Fruit fly (Drosophila melanogaster) whole organism: Measurements from ENCODE around the gene CG10553.

Experiments used
- CG8478 ChIP-seq: fragments of >200 bp; optimal IDR thresholded peaks from 2 replicates; lab custom pipeline; 2018; ENCODE audit warnings: inconsistent platforms
- Dll ChIP-seq: fragments of >200 bp; optimal IDR thresholded peaks from 2 replicates; lab custom pipeline; 2017
- EcR ChIP-seq, 2 experiments: fragments of >200 bp; optimal IDR thresholded peaks; 2 replicates each; lab custom pipeline; 2017; ENCODE audit warnings: missing biosample characterization in 2 of 2, missing genetic modification characterization in 2 of 2, missing genetic modification reagents in 2 of 2
- pan ChIP-seq: fragments of >200 bp; optimal IDR thresholded peaks from 2 replicates; lab custom pipeline; 2017
- psq ChIP-seq: fragments of >200 bp; optimal IDR thresholded peaks from 2 replicates; lab custom pipeline; 2017
- usp ChIP-seq: fragments of >200 bp; optimal IDR thresholded peaks from 2 replicates; lab custom pipeline; 2017; ENCODE audit warnings: missing biosample characterization, missing genetic modification characterization, mixed read lengths

DNA sequence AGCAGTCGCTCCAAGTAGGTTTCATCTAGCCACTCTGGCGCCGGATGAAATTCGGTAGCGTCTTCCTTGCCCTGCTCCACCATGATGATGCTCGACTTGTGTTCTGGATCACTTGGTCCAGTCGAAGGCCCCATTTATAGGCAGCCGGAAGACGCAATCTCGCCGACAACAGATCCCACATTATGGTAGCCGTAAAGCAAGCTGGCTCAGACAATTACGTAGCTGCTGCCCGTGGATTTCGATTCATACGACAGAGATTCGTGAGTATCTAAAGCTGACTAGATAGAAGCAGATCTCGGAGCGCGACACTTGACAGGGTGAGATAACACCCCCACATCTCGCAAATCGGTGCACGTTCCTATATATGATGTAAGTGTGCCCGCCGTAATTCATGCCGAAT is 40.8 kb downstream of the CG10553 start, which contains the start of gene CG10513:
- no peak for TF ChIP-seq psq (lab: Kevin White, UChicago)
- no peak for TF ChIP-seq pan (lab: Kevin White, UChicago)
- TF ChIP-seq usp (GFP tag; lab: Kevin White, UChicago): no peak
- no peak for TF ChIP-seq EcR (GFP tag; optimal IDR thresholded peaks at IDR 0.05; lab: Kevin White, UChicago)
- no peak for TF ChIP-seq CG8478 (lab: Kevin White, UChicago)
- no peak for TF ChIP-seq Dll (lab: Kevin White, UChicago)
